Fruit fly (Drosophila melanogaster) whole organism, embryonic: ENCODE data around the gene DCTN1-p150.

Experiments
- Adf1 ChIP-seq: fragments of 200-800 bp; sonication (Bioruptor generic); IDR thresholded peaks from 2 replicates; pipeline ENCODE4 v1.3.6; 2022; ENCODE audit warnings: missing biosample characterization, missing genetic modification characterization
- Bdp1 ChIP-seq: fragments of 200-800 bp; sonication (Bioruptor generic); optimal IDR thresholded peaks from 3 replicates; lab custom pipeline; 2016; ENCODE audit warnings: missing biosample characterization, missing genetic modification characterization
- CG11085 ChIP-seq: fragments of 200-800 bp; sonication (Bioruptor generic); IDR thresholded peaks from 2 replicates; pipeline ENCODE4 v1.3.6; 2022; ENCODE audit warnings: missing biosample characterization, missing genetic modification characterization
- CG11560 ChIP-seq: fragments of 200-800 bp; sonication (Bioruptor generic); IDR thresholded peaks from 3 replicates; pipeline ENCODE4 v1.3.6; 2022; ENCODE audit warnings: missing biosample characterization, missing genetic modification characterization
- CG15696 ChIP-seq: fragments of 200-800 bp; sonication (Bioruptor generic); optimal IDR thresholded peaks from 2 replicates; lab custom pipeline; 2019; ENCODE audit warnings: missing biosample characterization, mild to moderate bottlenecking, missing genetic modification characterization, moderate library complexity
- CG16779 ChIP-seq: fragments of 200-800 bp; sonication (Bioruptor generic); IDR thresholded peaks from 2 replicates; pipeline ENCODE4 v1.3.6; 2022; ENCODE audit warnings: missing biosample characterization, missing genetic modification characterization
- CG18619 ChIP-seq: fragments of 200-800 bp; sonication (Bioruptor generic); optimal IDR thresholded peaks from 3 replicates; lab custom pipeline; 2017; ENCODE audit warnings: missing biosample characterization, mild to moderate bottlenecking, missing genetic modification characterization
- CG2712 ChIP-seq: fragments of 200-800 bp; optimal IDR thresholded peaks from 3 replicates; lab custom pipeline; 2019; ENCODE audit warnings: missing biosample characterization, mild to moderate bottlenecking, missing genetic modification characterization, moderate library complexity
- CG3065 ChIP-seq: fragments of 200-800 bp; sonication (Bioruptor generic); optimal IDR thresholded peaks from 2 replicates; lab custom pipeline; 2016; ENCODE audit warnings: missing biosample characterization, missing genetic modification characterization
- CG3407 ChIP-seq: fragments of 200-800 bp; sonication (Bioruptor generic); optimal IDR thresholded peaks from 2 replicates; lab custom pipeline; 2018; ENCODE audit warnings: missing biosample characterization, mild to moderate bottlenecking, missing genetic modification characterization
- CG3838 ChIP-seq: fragments of 200-800 bp; sonication (Bioruptor generic); optimal IDR thresholded peaks from 3 replicates; lab custom pipeline; 2016; ENCODE audit warnings: missing biosample characterization, missing genetic modification characterization
- CG3847 ChIP-seq: fragments of 200-800 bp; sonication (Bioruptor generic); IDR thresholded peaks from 2 replicates; pipeline ENCODE4 v1.3.6; 2022; ENCODE audit warnings: missing biosample characterization, missing genetic modification characterization
- CG4282 ChIP-seq: fragments of 200-800 bp; sonication (Bioruptor generic); optimal IDR thresholded peaks from 2 replicates; lab custom pipeline; 2016; ENCODE audit warnings: missing biosample characterization, missing genetic modification characterization
- CG4730 ChIP-seq: fragments of 200-800 bp; sonication (Bioruptor generic); IDR thresholded peaks from 2 replicates; pipeline ENCODE4 v1.3.6; 2022; ENCODE audit warnings: missing biosample characterization, missing genetic modification characterization
- CG6254 ChIP-seq: fragments of 200-800 bp; sonication (Bioruptor generic); optimal IDR thresholded peaks from 3 replicates; lab custom pipeline; 2017; ENCODE audit warnings: mild to moderate bottlenecking, missing biosample characterization, missing genetic modification reagents, missing genetic modification characterization
- CG8478 ChIP-seq: fragments of >200 bp; optimal IDR thresholded peaks from 2 replicates; lab custom pipeline; 2018
- CG9817 ChIP-seq: fragments of 200-800 bp; sonication (Bioruptor generic); optimal IDR thresholded peaks from 2 replicates; lab custom pipeline; 2018; ENCODE audit warnings: missing biosample characterization, mild to moderate bottlenecking, missing genetic modification characterization, moderate library complexity
- CrebB ChIP-seq: fragments of 200-800 bp; sonication (Bioruptor generic); optimal IDR thresholded peaks from 3 replicates; lab custom pipeline; 2018; ENCODE audit warnings: missing biosample characterization, mild to moderate bottlenecking, missing genetic modification characterization
- Dek ChIP-seq: fragments of 200-800 bp; sonication (Bioruptor generic); optimal IDR thresholded peaks from 3 replicates; lab custom pipeline; 2019; ENCODE audit warnings: missing biosample characterization, mild to moderate bottlenecking, missing genetic modification characterization, moderate library complexity
- Doc2 ChIP-seq: fragments of 200-800 bp; sonication (Bioruptor generic); IDR thresholded peaks from 2 replicates; pipeline ENCODE4 v1.3.6; 2022; ENCODE audit warnings: missing biosample characterization, missing genetic modification characterization
- Elba2 ChIP-seq: fragments of 200-800 bp; sonication (Bioruptor generic); optimal IDR thresholded peaks from 3 replicates; lab custom pipeline; 2016; ENCODE audit warnings: missing biosample characterization, missing genetic modification characterization
- Fer1 ChIP-seq: fragments of 200-800 bp; sonication (Bioruptor generic); optimal IDR thresholded peaks from 2 replicates; lab custom pipeline; 2017; ENCODE audit warnings: missing biosample characterization, mild to moderate bottlenecking, missing genetic modification characterization
- Hsf ChIP-seq: fragments of 200-800 bp; sonication (Bioruptor generic); optimal IDR thresholded peaks from 3 replicates; lab custom pipeline; 2016; ENCODE audit warnings: missing biosample characterization, missing genetic modification characterization
- Jarid2 ChIP-seq: fragments of 200-800 bp; sonication (Bioruptor generic); optimal IDR thresholded peaks from 3 replicates; lab custom pipeline; 2017; ENCODE audit warnings: mild to moderate bottlenecking, missing biosample characterization, missing genetic modification reagents, missing genetic modification characterization
- MBD-R2 ChIP-seq: fragments of 200-800 bp; sonication (Bioruptor generic); IDR thresholded peaks from 2 replicates; pipeline ENCODE4 v1.3.6; 2022; ENCODE audit warnings: missing biosample characterization, missing genetic modification characterization
- Meics ChIP-seq: fragments of 200-800 bp; sonication (Bioruptor generic); optimal IDR thresholded peaks from 2 replicates; lab custom pipeline; 2017; ENCODE audit warnings: missing biosample characterization, mild to moderate bottlenecking, missing genetic modification characterization
- NC2α ChIP-seq: fragments of 200-800 bp; sonication (Bioruptor generic); optimal IDR thresholded peaks from 2 replicates; lab custom pipeline; 2016; ENCODE audit warnings: missing biosample characterization, missing genetic modification characterization
- NK7.1 ChIP-seq: fragments of 200-800 bp; sonication (Bioruptor generic); optimal IDR thresholded peaks from 3 replicates; lab custom pipeline; 2016; ENCODE audit warnings: missing biosample characterization, missing genetic modification characterization
- Oaz ChIP-seq: fragments of 200-800 bp; sonication (Bioruptor generic); IDR thresholded peaks from 2 replicates; pipeline ENCODE4 v1.3.6; 2022; ENCODE audit warnings: missing biosample characterization, missing genetic modification characterization
- Sox102F ChIP-seq: fragments of 200-800 bp; sonication (Bioruptor generic); optimal IDR thresholded peaks from 2 replicates; lab custom pipeline; 2018; ENCODE audit warnings: missing biosample characterization, mild to moderate bottlenecking, missing genetic modification characterization, moderate library complexity
- Sry-δ ChIP-seq: fragments of 200-800 bp; sonication (Bioruptor generic); optimal IDR thresholded peaks from 2 replicates; lab custom pipeline; 2016; ENCODE audit warnings: missing biosample characterization, missing genetic modification characterization
- Trl ChIP-seq, 3 experiments: fragments of >200 bp in 2 of 3; fragments of 200-800 bp in 1 of 3; sonication (Bioruptor generic) in 1 of 3; optimal IDR thresholded peaks; 2 replicates in 1 of 3; 3 replicates in 2 of 3; lab custom pipeline; 2016 to 2017; ENCODE audit warnings: missing biosample characterization in 1 of 3, missing genetic modification characterization in 1 of 3
- ab ChIP-seq: fragments of 200-800 bp; sonication (Bioruptor generic); optimal IDR thresholded peaks from 2 replicates; lab custom pipeline; 2016; ENCODE audit warnings: missing biosample characterization, missing genetic modification characterization
- bcd ChIP-seq: fragments of 200-800 bp; sonication (Bioruptor generic); optimal IDR thresholded peaks from 2 replicates; lab custom pipeline; 2017; ENCODE audit warnings: missing biosample characterization, mild to moderate bottlenecking, missing genetic modification characterization
- cad ChIP-seq: fragments of >200 bp; optimal IDR thresholded peaks from 2 replicates; lab custom pipeline; 2017; ENCODE audit warnings: missing biosample characterization, missing genetic modification characterization
- caup ChIP-seq: fragments of 200-800 bp; sonication (Bioruptor generic); optimal IDR thresholded peaks from 3 replicates; lab custom pipeline; 2017; ENCODE audit warnings: missing biosample characterization, mild to moderate bottlenecking, missing genetic modification characterization, moderate library complexity; ENCODE audit not compliant: severe bottlenecking
- emc ChIP-seq: fragments of 200-800 bp; sonication (Bioruptor generic); optimal IDR thresholded peaks from 2 replicates; lab custom pipeline; 2016; ENCODE audit warnings: missing biosample characterization, missing genetic modification characterization
- ewg ChIP-seq: fragments of 200-800 bp; sonication (Bioruptor generic); optimal IDR thresholded peaks from 3 replicates; lab custom pipeline; 2017; ENCODE audit warnings: mild to moderate bottlenecking, missing biosample characterization, missing genetic modification reagents, missing genetic modification characterization
- gsb-n ChIP-seq: fragments of 200-800 bp; sonication (Bioruptor generic); optimal IDR thresholded peaks from 3 replicates; lab custom pipeline; 2018; ENCODE audit warnings: missing biosample characterization, mild to moderate bottlenecking, missing genetic modification characterization
- ind ChIP-seq: fragments of 200-800 bp; sonication (Bioruptor generic); optimal IDR thresholded peaks from 3 replicates; lab custom pipeline; 2016; ENCODE audit warnings: missing biosample characterization, missing genetic modification characterization
- ken ChIP-seq: fragments of 200-800 bp; sonication (Bioruptor generic); IDR thresholded peaks from 3 replicates; pipeline ENCODE4 v1.3.6; 2022; ENCODE audit warnings: missing biosample characterization, missing genetic modification characterization
- knrl ChIP-seq: fragments of 200-800 bp; sonication (Bioruptor generic); IDR thresholded peaks from 3 replicates; pipeline ENCODE4 v1.3.6; 2022; ENCODE audit warnings: missing biosample characterization, missing genetic modification characterization; ENCODE audit not compliant: partially characterized antibody
- lmd ChIP-seq: fragments of 200-800 bp; sonication (Bioruptor generic); IDR thresholded peaks from 2 replicates; pipeline ENCODE4 v1.3.6; 2022; ENCODE audit warnings: missing biosample characterization, missing genetic modification characterization
- pzg ChIP-seq: fragments of 200-800 bp; sonication (Bioruptor generic); optimal IDR thresholded peaks from 3 replicates; lab custom pipeline; 2018; ENCODE audit warnings: missing biosample characterization, mild to moderate bottlenecking, missing genetic modification characterization, moderate library complexity
- sna ChIP-seq: fragments of 200-800 bp; sonication (Bioruptor generic); IDR thresholded peaks from 2 replicates; pipeline ENCODE4 v1.3.6; 2022; ENCODE audit warnings: missing biosample characterization, missing genetic modification characterization; ENCODE audit not compliant: partially characterized antibody
- sug ChIP-seq: fragments of 200-800 bp; optimal IDR thresholded peaks from 2 replicates; lab custom pipeline; 2019; ENCODE audit warnings: missing biosample characterization, mild to moderate bottlenecking, missing genetic modification characterization, moderate library complexity
- tna ChIP-seq: fragments of 200-800 bp; sonication (Bioruptor generic); IDR thresholded peaks from 2 replicates; pipeline ENCODE4 v1.3.6; 2022; ENCODE audit warnings: missing biosample characterization, missing genetic modification characterization; ENCODE audit not compliant: partially characterized antibody
- zfh2 ChIP-seq: fragments of 200-800 bp; sonication (Bioruptor generic); optimal IDR thresholded peaks from 2 replicates; lab custom pipeline; 2016; ENCODE audit warnings: missing biosample characterization, missing genetic modification characterization

DCTN1-p150 gene

dm6 chr3L:13923332-13924272 lies 5.6 kb upstream of the DCTN1-p150 start (continued):
- TF ChIP-seq Trl (optimal IDR thresholded peaks at IDR 0.05; lab: Kevin White, UChicago), result peak; percentile 13 to 56
- TF ChIP-seq Trl (GFP tag; optimal IDR thresholded peaks at IDR 0.05; lab: Kevin White, UChicago), result peak; percentile 41
- no peak for TF ChIP-seq CG3838 (GFP tag; lab: Kevin White, UChicago)
- TF ChIP-seq Bdp1 (GFP tag; lab: Kevin White, UChicago), result no peak
- TF ChIP-seq CG8478 (lab: Kevin White, UChicago), result no peak
- TF ChIP-seq Hsf (GFP tag; lab: Kevin White, UChicago), result peak; percentile 49
- TF ChIP-seq CG16779 (GFP tag; lab: Robert Waterston, UW), result 0 out of 2 replicates have a peak, but pooled peaks have one; percentile 60
- no peak for TF ChIP-seq knrl (GFP tag; lab: Robert Waterston, UW)
- peak; percentile 47; the same call in 1 of the 2 replicates for TF ChIP-seq Adf1 (GFP tag; lab: Robert Waterston, UW)
- no peak for TF ChIP-seq pzg (GFP tag; lab: Kevin White, UChicago)
- no peak for TF ChIP-seq NC2α (GFP tag; lab: Kevin White, UChicago)
- peak; percentile 6 for TF ChIP-seq CG15696 (tag; lab: Kevin White, UChicago)
- peak; percentile 29 for TF ChIP-seq Sox102F (GFP tag; lab: Kevin White, UChicago)
- TF ChIP-seq cad (GFP tag; lab: Kevin White, UChicago), result no peak
- TF ChIP-seq CG4730, result peak; percentile 54
- TF ChIP-seq CG2712 (tag; lab: Kevin White, UChicago), result peak; percentile 70
- peak; percentile 63 for TF ChIP-seq caup
- 0 out of 2 replicates have a peak, but pooled peaks have one; percentile 8 for TF ChIP-seq Oaz (GFP tag; lab: Robert Waterston, UW)
- no peak for TF ChIP-seq tna (GFP tag; lab: Robert Waterston, UW)
- peak; percentile 58 for TF ChIP-seq bcd (GFP tag; lab: Kevin White, UChicago)
- TF ChIP-seq ewg (GFP tag; lab: Kevin White, UChicago), result no peak
- peak; percentile 18 for TF ChIP-seq emc
- TF ChIP-seq CG18619, result peak; percentile 25
- TF ChIP-seq CG3065 (GFP tag; lab: Kevin White, UChicago), result no peak
- no peak for TF ChIP-seq sug (tag; lab: Kevin White, UChicago)
- TF ChIP-seq zfh2 (GFP tag; lab: Kevin White, UChicago), result peak; percentile 39
- TF ChIP-seq gsb-n (tag; lab: Kevin White, UChicago), result peak; percentile 38
- TF ChIP-seq MBD-R2 (GFP tag; lab: Robert Waterston, UW), result peak; percentile 39; the same call in 1 of the 2 replicates
- no peak for TF ChIP-seq CG4282 (GFP tag; lab: Kevin White, UChicago)
- peak; percentile 61 for TF ChIP-seq Dek
- no peak for TF ChIP-seq CG3407 (GFP tag; lab: Kevin White, UChicago)
- no peak for TF ChIP-seq Elba2
- TF ChIP-seq NK7.1 (GFP tag; lab: Kevin White, UChicago), result no peak
- TF ChIP-seq lmd (GFP tag; lab: Robert Waterston, UW), result peak; percentile 79; the same call in 1 of the 2 replicates
- TF ChIP-seq Meics (GFP tag; lab: Kevin White, UChicago), result peak; percentile 70
- TF ChIP-seq CG3847 (GFP tag; lab: Robert Waterston, UW), result peak; percentile 62
- no peak for TF ChIP-seq sna (GFP tag; lab: Robert Waterston, UW)
- no peak for TF ChIP-seq Sry-δ (GFP tag; lab: Kevin White, UChicago)
- no peak for TF ChIP-seq ab (GFP tag; lab: Kevin White, UChicago)
- TF ChIP-seq ind (GFP tag; lab: Kevin White, UChicago), result peak; percentile 37
- peak; percentile 64; the same call in 2 of the 3 replicates for TF ChIP-seq CG11560 (tag; lab: Robert Waterston, UW)
- peak; percentile 48 for TF ChIP-seq CG9817 (tag; lab: Kevin White, UChicago)
- TF ChIP-seq Jarid2, result no peak
- TF ChIP-seq CG6254 (GFP tag; lab: Kevin White, UChicago), result no peak
- TF ChIP-seq CrebB, result no peak
- TF ChIP-seq CG11085 (GFP tag; lab: Robert Waterston, UW), result peak; percentile 61
- TF ChIP-seq Doc2, result no peak
- peak; percentile 41 for TF ChIP-seq Fer1 (GFP tag; lab: Kevin White, UChicago)
- peak; percentile 13; the same call in 1 of the 3 replicates for TF ChIP-seq ken (GFP tag; lab: Robert Waterston, UW)
